Worm (Caenorhabditis elegans) whole organism, L2 larva: Measurements from ENCODE around the gene R07H5.9.

Experiments used
- F13H6.1 ChIP-seq: sonication (generic microtip); optimal IDR thresholded peaks from 2 replicates; lab custom pipeline; 2016; ENCODE audit warnings: missing genetic modification characterization, missing compliant biosample characterization
- R02D3.7 ChIP-seq: fragments of 150-350 bp; optimal IDR thresholded peaks from 2 replicates; lab custom pipeline; 2014; ENCODE audit warnings: missing biosample characterization, missing genetic modification characterization
- Y55F3AM.14 ChIP-seq: fragments of 200-800 bp; sonication (Bioruptor generic); optimal IDR thresholded peaks from 2 replicates; lab custom pipeline; 2018; ENCODE audit warnings: mild to moderate bottlenecking, missing genetic modification characterization, missing compliant biosample characterization
- ZK546.5 ChIP-seq: sonication (generic microtip); optimal IDR thresholded peaks from 2 replicates; lab custom pipeline; 2017; ENCODE audit warnings: missing biosample characterization, missing genetic modification characterization
- ama-1 ChIP-seq: fragments of 150-350 bp; optimal IDR thresholded peaks from 2 replicates; lab custom pipeline; 2018; ENCODE audit warnings: inconsistent platforms
- blmp-1 ChIP-seq: sonication (generic microtip); optimal IDR thresholded peaks from 2 replicates; lab custom pipeline; 2017; ENCODE audit warnings: missing genetic modification characterization, mild to moderate bottlenecking, missing compliant biosample characterization, antibody characterized with exemption, moderate library complexity; ENCODE audit not compliant: insufficient read depth
- ceh-82 ChIP-seq: fragments of 150-350 bp; optimal IDR thresholded peaks from 2 replicates; lab custom pipeline; 2014; ENCODE audit warnings: missing biosample characterization, missing genetic modification characterization
- dmd-4 ChIP-seq: sonication (generic microtip); optimal IDR thresholded peaks from 2 replicates; lab custom pipeline; 2017; ENCODE audit warnings: missing biosample characterization, missing genetic modification characterization
- elt-1 ChIP-seq: fragments of 150-350 bp; optimal IDR thresholded peaks from 2 replicates; lab custom pipeline; 2014; ENCODE audit warnings: missing biosample characterization, missing genetic modification characterization
- elt-3 ChIP-seq: sonication (generic microtip); optimal IDR thresholded peaks from 2 replicates; lab custom pipeline; 2017; ENCODE audit warnings: missing biosample characterization, missing genetic modification characterization
- fos-1 ChIP-seq: fragments of 150-350 bp; optimal IDR thresholded peaks from 2 replicates; lab custom pipeline; 2014; ENCODE audit warnings: missing biosample characterization, missing genetic modification characterization
- gmeb-1 ChIP-seq: fragments of 150-350 bp; optimal IDR thresholded peaks from 2 replicates; lab custom pipeline; 2014; ENCODE audit warnings: missing biosample characterization, missing genetic modification characterization
- lin-11 ChIP-seq: fragments of 150-350 bp; sonication (generic microtip); optimal IDR thresholded peaks from 2 replicates; lab custom pipeline; 2014; ENCODE audit warnings: missing biosample characterization, missing genetic modification characterization, inconsistent platforms, mixed read lengths
- lin-39 ChIP-seq: fragments of 150-350 bp; optimal IDR thresholded peaks from 2 replicates; lab custom pipeline; 2014; ENCODE audit warnings: missing biosample characterization, missing genetic modification reagents, missing genetic modification characterization
- mab-5 ChIP-seq: fragments of 150-350 bp; optimal IDR thresholded peaks from 2 replicates; lab custom pipeline; 2014; ENCODE audit warnings: missing biosample characterization, missing genetic modification characterization
- mbf-1 ChIP-seq: sonication (generic microtip); optimal IDR thresholded peaks from 2 replicates; lab custom pipeline; 2017; ENCODE audit warnings: missing biosample characterization, missing genetic modification characterization
- nhr-10 ChIP-seq: sonication (generic microtip); optimal IDR thresholded peaks from 2 replicates; lab custom pipeline; 2017; ENCODE audit warnings: missing biosample characterization, missing genetic modification characterization
- nhr-11 ChIP-seq: fragments of 150-350 bp; optimal IDR thresholded peaks from 2 replicates; lab custom pipeline; 2014; ENCODE audit warnings: missing biosample characterization, missing genetic modification characterization
- nhr-12 ChIP-seq: fragments of 150-350 bp; optimal IDR thresholded peaks from 2 replicates; lab custom pipeline; 2014; ENCODE audit warnings: missing biosample characterization, missing genetic modification characterization
- nhr-129 ChIP-seq: fragments of 150-350 bp; optimal IDR thresholded peaks from 2 replicates; lab custom pipeline; 2014; ENCODE audit warnings: missing biosample characterization, missing genetic modification characterization
- nhr-21 ChIP-seq: fragments of 150-350 bp; optimal IDR thresholded peaks from 2 replicates; lab custom pipeline; 2014; ENCODE audit warnings: missing biosample characterization, missing genetic modification characterization
- nhr-6 ChIP-seq: fragments of 150-350 bp; optimal IDR thresholded peaks from 2 replicates; lab custom pipeline; 2014; ENCODE audit warnings: missing biosample characterization, missing genetic modification characterization
- nhr-77 ChIP-seq: fragments of 150-350 bp; optimal IDR thresholded peaks from 2 replicates; lab custom pipeline; 2014; ENCODE audit warnings: missing biosample characterization, missing genetic modification characterization
- peb-1 ChIP-seq: fragments of 150-350 bp; optimal IDR thresholded peaks from 2 replicates; lab custom pipeline; 2014; ENCODE audit warnings: missing biosample characterization, missing genetic modification characterization
- sem-4 ChIP-seq: fragments of 150-350 bp; optimal IDR thresholded peaks from 2 replicates; lab custom pipeline; 2014; ENCODE audit warnings: missing biosample characterization, missing genetic modification reagents, missing genetic modification characterization
- skn-1 ChIP-seq: sonication (generic microtip); optimal IDR thresholded peaks from 2 replicates; lab custom pipeline; 2017; ENCODE audit warnings: missing biosample characterization, missing genetic modification characterization
- sma-3 ChIP-seq: sonication (generic microtip); optimal IDR thresholded peaks from 2 replicates; lab custom pipeline; 2016; ENCODE audit warnings: missing genetic modification reagents, missing genetic modification characterization, missing compliant biosample characterization
- snpc-4 ChIP-seq: fragments of 150-350 bp; optimal IDR thresholded peaks from 2 replicates; lab custom pipeline; 2014; ENCODE audit warnings: missing biosample characterization, missing genetic modification characterization
- unc-39 ChIP-seq: fragments of 150-350 bp; optimal IDR thresholded peaks from 2 replicates; lab custom pipeline; 2014; ENCODE audit warnings: missing biosample characterization, missing genetic modification characterization
- unc-55 ChIP-seq: fragments of 150-350 bp; sonication (generic microtip); optimal IDR thresholded peaks from 3 replicates; lab custom pipeline; 2014; ENCODE audit warnings: missing biosample characterization, missing genetic modification reagents, missing genetic modification characterization
- unc-62 ChIP-seq: fragments of 150-350 bp; optimal IDR thresholded peaks from 2 replicates; lab custom pipeline; 2014; ENCODE audit warnings: missing biosample characterization, missing genetic modification reagents, missing genetic modification characterization
- zag-1 ChIP-seq: fragments of 150-350 bp; optimal IDR thresholded peaks from 2 replicates; lab custom pipeline; 2014; ENCODE audit warnings: missing biosample characterization, missing genetic modification characterization
- ztf-1 ChIP-seq: fragments of 200-800 bp; sonication (Bioruptor generic); conservative IDR thresholded peaks from 2 replicates; pipeline ENCODE4 v1.3.6; 2022; ENCODE audit warnings: missing genetic modification characterization, missing compliant biosample characterization
- ztf-11 ChIP-seq: sonication (generic microtip); optimal IDR thresholded peaks from 2 replicates; lab custom pipeline; 2017; ENCODE audit warnings: missing biosample characterization, missing genetic modification characterization
- ztf-4 ChIP-seq: fragments of 150-350 bp; optimal IDR thresholded peaks from 2 replicates; lab custom pipeline; 2014; ENCODE audit warnings: missing biosample characterization, missing genetic modification characterization

The R07H5.9 gene

DNA sequence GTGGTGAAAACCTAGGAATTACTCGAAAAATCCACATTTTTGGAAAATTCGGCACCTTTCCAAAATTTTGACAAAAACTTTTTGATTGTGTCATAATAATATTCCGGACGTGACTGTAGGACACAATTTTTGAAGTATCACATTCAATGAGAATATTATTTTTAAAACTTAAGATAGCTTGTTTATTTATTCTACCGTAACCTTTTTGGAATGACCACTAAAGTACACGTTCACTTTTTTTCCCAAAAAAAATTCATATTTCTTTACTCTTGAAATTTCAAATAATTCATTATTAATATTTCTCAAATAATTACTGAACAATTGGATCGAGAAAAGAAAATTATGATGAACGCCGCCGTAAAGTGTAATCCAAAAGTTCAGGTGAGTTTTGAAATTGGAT is at the start of gene R07H5.9:
R07H5.9 (plus strand) TSS at position 301 of the 400 bp plus-strand sequence.
- TF ChIP-seq zag-1 (no peak), R02D3.7 (no peak)

DNA sequence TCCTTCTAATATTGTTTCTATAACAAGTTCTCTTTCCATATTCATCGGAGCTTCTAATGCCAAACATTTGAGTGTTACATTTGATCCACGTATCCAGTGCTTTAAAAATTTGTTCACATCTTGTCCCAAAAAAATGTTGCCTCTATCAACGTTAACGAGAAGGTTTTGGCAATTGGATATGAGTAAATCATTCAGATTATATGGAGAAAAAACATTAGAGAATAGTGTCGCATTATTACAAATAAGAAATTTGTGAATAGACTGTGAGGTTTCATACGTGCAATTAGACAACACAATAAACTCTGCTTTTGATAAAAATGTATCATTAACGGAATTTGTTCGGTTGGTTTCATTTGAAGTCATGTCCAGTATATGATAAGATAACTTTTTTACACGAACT is 47.4 kb upstream of the R07H5.9 start, which contains the start of gene mboa-4:
mboa-4 (minus strand) TSS at position 101 of the 400 bp plus-strand sequence.
- TF ChIP-seq unc-55 (GFP tag; lab: Kevin White, UChicago), result no peak
- no peak for TF ChIP-seq nhr-12
- no peak for TF ChIP-seq ama-1 (lab: Kevin White, UChicago)
- TF ChIP-seq nhr-10 (tag; lab: Kevin White, UChicago), result no peak
- TF ChIP-seq F13H6.1 (tag; lab: Kevin White, UChicago), result no peak
- no peak for TF ChIP-seq nhr-11 (tag; lab: Kevin White, UChicago)
- TF ChIP-seq gmeb-1, result no peak
- no peak for TF ChIP-seq elt-3 (tag; lab: Kevin White, UChicago)
- TF ChIP-seq ztf-4, result no peak
- TF ChIP-seq ztf-1 (GFP tag; lab: Robert Waterston, UW), result no peak
- no peak for TF ChIP-seq peb-1 (tag; lab: Kevin White, UChicago)
- TF ChIP-seq sma-3, result no peak
- no peak for TF ChIP-seq dmd-4
- TF ChIP-seq mbf-1 (tag; lab: Kevin White, UChicago), result no peak
- TF ChIP-seq nhr-21 (tag; lab: Kevin White, UChicago), result no peak
- no peak for TF ChIP-seq ceh-82 (tag; lab: Kevin White, UChicago)
- no peak for TF ChIP-seq Y55F3AM.14 (GFP tag; lab: Kevin White, UChicago)
- TF ChIP-seq nhr-129, result no peak
- TF ChIP-seq, all 48 proteins: peak for 0

DNA sequence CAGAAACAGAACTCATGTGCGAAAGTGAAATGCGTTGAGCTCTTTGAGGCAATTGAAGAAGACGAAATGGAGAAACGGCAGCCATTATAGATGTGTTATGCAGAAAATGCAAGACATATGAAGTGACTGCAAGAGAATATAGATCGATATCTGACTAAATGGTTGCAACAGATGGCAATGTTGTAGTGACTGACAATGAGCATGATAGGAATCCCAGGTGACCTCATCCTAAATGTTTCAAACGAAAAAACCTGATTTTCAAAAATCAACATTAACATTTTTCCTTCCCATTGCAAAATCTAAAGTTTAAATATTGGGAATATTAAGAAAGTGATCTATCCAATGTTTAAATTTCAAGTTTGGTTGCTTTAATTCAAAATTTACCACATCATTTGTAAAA is 46.6 kb upstream of the R07H5.9 start, which contains the start of gene C08F8.15:
C08F8.15 (minus strand) TSS at position 101 of the 400 bp plus-strand sequence.
- TF ChIP-seq unc-62 (GFP tag; lab: Kevin White, UChicago) (no peak), skn-1 (tag; lab: Kevin White, UChicago) (no peak), zag-1 (no peak), mab-5 (no peak), gmeb-1 (no peak), nhr-6 (no peak), lin-39 (tag; lab: Kevin White, UChicago) (no peak), dmd-4 (no peak), ztf-11 (tag; lab: Kevin White, UChicago) (no peak), nhr-129 (no peak), sem-4 (no peak), ztf-4 (no peak), F13H6.1 (tag; lab: Kevin White, UChicago) (no peak), snpc-4 (no peak), unc-55 (GFP tag; lab: Kevin White, UChicago) (no peak), ztf-1 (GFP tag; lab: Robert Waterston, UW) (no peak), nhr-10 (tag; lab: Kevin White, UChicago) (no peak), blmp-1 (tag; lab: Kevin White, UChicago) (no peak)

DNA sequence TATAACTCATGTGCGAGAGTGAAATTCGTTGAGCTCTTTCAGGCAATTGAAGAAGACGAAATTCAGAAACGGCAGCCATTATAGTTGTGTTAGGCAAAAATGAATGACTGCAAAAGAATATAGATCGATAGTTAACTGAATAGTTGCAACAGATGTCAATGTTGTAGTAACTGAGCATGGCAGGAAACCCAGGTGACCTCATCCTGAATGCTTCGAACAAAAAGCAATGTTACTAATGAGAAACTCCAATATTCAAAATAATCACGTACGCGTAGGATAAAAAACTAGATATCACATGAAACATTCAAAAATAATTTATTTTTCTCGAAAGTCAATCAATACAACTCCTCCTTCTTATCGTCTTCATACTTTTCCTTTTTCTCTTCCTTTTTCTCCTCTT is 44.8 kb upstream of the R07H5.9 start, which contains the start of gene fbxb-9:
fbxb-9 (minus strand) TSS at position 101 of the 400 bp plus-strand sequence.
- TF ChIP-seq R02D3.7, result no peak
- no peak for TF ChIP-seq ztf-1 (GFP tag; lab: Robert Waterston, UW)
- TF ChIP-seq ceh-82 (tag; lab: Kevin White, UChicago), result no peak
- no peak for TF ChIP-seq F13H6.1 (tag; lab: Kevin White, UChicago)
- TF ChIP-seq nhr-11 (tag; lab: Kevin White, UChicago), result no peak
- TF ChIP-seq ama-1 (lab: Kevin White, UChicago), result no peak
- TF ChIP-seq fos-1, result no peak
- no peak for TF ChIP-seq skn-1 (tag; lab: Kevin White, UChicago)
- TF ChIP-seq nhr-12, result no peak
- no peak for TF ChIP-seq elt-1 (tag; lab: Kevin White, UChicago)
- TF ChIP-seq lin-39 (tag; lab: Kevin White, UChicago), result no peak
- TF ChIP-seq lin-11 (tag; lab: Kevin White, UChicago), result no peak
- TF ChIP-seq nhr-129, result no peak
- TF ChIP-seq ztf-4, result no peak
- TF ChIP-seq, all 48 proteins: peak for 0

DNA sequence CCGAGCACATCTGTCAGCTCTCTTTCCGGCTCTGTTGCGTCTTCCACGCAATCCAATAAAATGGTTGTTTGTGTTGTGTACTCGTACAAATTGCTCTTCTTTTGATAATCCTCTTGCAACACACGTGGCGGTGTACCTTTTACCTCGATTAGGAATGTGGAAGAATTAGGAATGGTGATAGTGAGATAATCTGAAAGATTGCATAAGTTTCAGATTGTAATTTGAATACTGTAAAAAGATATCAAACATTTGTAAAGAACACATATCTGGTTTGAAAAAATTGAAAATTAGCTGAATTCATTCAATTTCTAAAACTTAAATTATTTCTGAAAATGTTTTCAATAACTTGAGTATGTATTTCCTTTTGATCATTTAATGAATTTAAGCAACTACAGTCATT is 42.5 kb upstream of the R07H5.9 start, which contains the start of gene C08F8.6:
C08F8.6 (minus strand) TSS at position 101 of the 400 bp plus-strand sequence.
- TF ChIP-seq snpc-4, result no peak
- TF ChIP-seq nhr-11 (tag; lab: Kevin White, UChicago), result no peak
- no peak for TF ChIP-seq fos-1
- no peak for TF ChIP-seq nhr-12
- no peak for TF ChIP-seq nhr-77
- no peak for TF ChIP-seq unc-39 (tag; lab: Kevin White, UChicago)
- TF ChIP-seq ZK546.5 (tag; lab: Kevin White, UChicago), result no peak
